Worm (Caenorhabditis elegans): ENCODE measurements around the gene fbxa-107.

- no peak for TF ChIP-seq him-1 (tag; optimal IDR thresholded peaks at IDR 0.05)
- no peak for TF ChIP-seq dao-5 (tag; optimal IDR thresholded peaks at IDR 0.05)
- no peak for TF ChIP-seq W03F9.2 (tag; optimal IDR thresholded peaks at IDR 0.05)
Measured at ce11 chrV:18107969-18108368, 15.8 kb upstream of the fbxa-107 start, which contains the start of gene Y37H2A.1.
